Fruit fly (Drosophila melanogaster) whole organism: Measurements from ENCODE around the gene Jon99Ciii.

Experiments
- CG8478 ChIP-seq: fragments of >200 bp; optimal IDR thresholded peaks from 2 replicates; lab custom pipeline; 2018; ENCODE audit warnings: inconsistent platforms
- psq ChIP-seq: fragments of >200 bp; optimal IDR thresholded peaks from 2 replicates; lab custom pipeline; 2017
- usp ChIP-seq: fragments of >200 bp; optimal IDR thresholded peaks from 2 replicates; lab custom pipeline; 2017; ENCODE audit warnings: missing biosample characterization, missing genetic modification characterization, mixed read lengths

dm6 chr3R:29969347-29969746 lies 47.3 kb downstream of the Jon99Ciii start, which contains the start of gene TkR99D:
- TF ChIP-seq psq (lab: Kevin White, UChicago) = no peak
- TF ChIP-seq CG8478 = no peak
- no peak for TF ChIP-seq usp (GFP tag; lab: Kevin White, UChicago)
